Fruit fly (Drosophila melanogaster): Measurements from ENCODE around the gene CG32264.
A peak's percentile ranks its signal among the peaks of the same experiment; 100 is the strongest.

CG32264 gene

dm6 chr3L:3667594-3667993, 138.7 kb downstream of the CG32264 start:
- TF ChIP-seq CG8478 (optimal IDR thresholded peaks at IDR 0.05) = no peak
- no peak for TF ChIP-seq croc (GFP tag; conservative IDR thresholded peaks at IDR 0.05)
- TF ChIP-seq hth (optimal IDR thresholded peaks at IDR 0.05) = no peak
- no peak for TF ChIP-seq Dfd (GFP tag; optimal IDR thresholded peaks at IDR 0.05)
- TF ChIP-seq gem (tag; optimal IDR thresholded peaks at IDR 0.05) = peak; percentile 19
- TF ChIP-seq Ets65A (GFP tag) = peak; percentile 49
- TF ChIP-seq CG7928 (GFP tag; optimal IDR thresholded peaks at IDR 0.05) = no peak
- TF ChIP-seq lbe (GFP tag; optimal IDR thresholded peaks at IDR 0.05) = no peak
- peak; percentile 20 for TF ChIP-seq CG1603 (tag; optimal IDR thresholded peaks at IDR 0.05)
- TF ChIP-seq Drgx (GFP tag; IDR thresholded peaks at IDR 0.05) = 0 out of 2 replicates have a peak, but pooled peaks have one; percentile 25
- TF ChIP-seq CG12236 (GFP tag; optimal IDR thresholded peaks at IDR 0.05) = no peak
- no peak for TF ChIP-seq sug (tag; optimal IDR thresholded peaks at IDR 0.05)
- no peak for TF ChIP-seq CG12219 (GFP tag; optimal IDR thresholded peaks at IDR 0.05)
- TF ChIP-seq CG8944 (GFP tag; optimal IDR thresholded peaks at IDR 0.05) = no peak
- TF ChIP-seq bbx (GFP tag; IDR thresholded peaks at IDR 0.05; ENCODE audit: partially characterized antibody) = no peak
- TF ChIP-seq Adf1 (GFP tag; IDR thresholded peaks at IDR 0.05) = no peak
- no peak for TF ChIP-seq da (GFP tag; optimal IDR thresholded peaks at IDR 0.05)
- no peak for TF ChIP-seq pho (GFP tag; optimal IDR thresholded peaks at IDR 0.05)
- TF ChIP-seq dmrt11E (tag; optimal IDR thresholded peaks at IDR 0.05) = peak; percentile 21
- no peak for TF ChIP-seq Gug (GFP tag; IDR thresholded peaks at IDR 0.05)
- TF ChIP-seq Xbp1 (GFP tag; optimal IDR thresholded peaks at IDR 0.05) = no peak
- TF ChIP-seq Blimp-1 (GFP tag; optimal IDR thresholded peaks at IDR 0.05) = no peak
- no peak for TF ChIP-seq CG10274 (GFP tag; optimal IDR thresholded peaks at IDR 0.05)
- TF ChIP-seq CG4404 (GFP tag; IDR thresholded peaks at IDR 0.05) = no peak
- no peak for TF ChIP-seq CG7839 (tag; optimal IDR thresholded peaks at IDR 0.05)

- no peak for TF ChIP-seq CG2889 (GFP tag; IDR thresholded peaks at IDR 0.05)
- no peak for TF ChIP-seq CG33213 (GFP tag; optimal IDR thresholded peaks at IDR 0.05)
- TF ChIP-seq Gsc (GFP tag; IDR thresholded peaks at IDR 0.05) = no peak
- no peak for TF ChIP-seq gt (GFP tag; IDR thresholded peaks at IDR 0.05)
- TF ChIP-seq Doc3 (GFP tag; IDR thresholded peaks at IDR 0.05; ENCODE audit: partially characterized antibody) = no peak
- TF ChIP-seq CG31388 (GFP tag; optimal IDR thresholded peaks at IDR 0.05) = no peak
- peak; percentile 23 for TF ChIP-seq CG13123 (GFP tag; optimal IDR thresholded peaks at IDR 0.05)
- no peak for TF ChIP-seq CG1647 (GFP tag; optimal IDR thresholded peaks at IDR 0.05)
- peak; percentile 50 for TF ChIP-seq al (GFP tag; IDR thresholded peaks at IDR 0.05)
- TF ChIP-seq peb (GFP tag; IDR thresholded peaks at IDR 0.05) = 0 out of 2 replicates have a peak, but pooled peaks have one; percentile 40
- TF ChIP-seq CG4328 (GFP tag; optimal IDR thresholded peaks at IDR 0.05) = no peak
- peak; percentile 43 for TF ChIP-seq CG18262 (tag; optimal IDR thresholded peaks at IDR 0.05)
- TF ChIP-seq H2.0 (GFP tag; IDR thresholded peaks at IDR 0.05) = peak; percentile 6; the same call in 1 of the 2 replicates
- TF ChIP-seq CG12769 (tag; optimal IDR thresholded peaks at IDR 0.05) = peak; percentile 53
- TF ChIP-seq CG17829 (tag; optimal IDR thresholded peaks at IDR 0.05) = peak; percentile 36
- TF ChIP-seq otp (GFP tag; IDR thresholded peaks at IDR 0.05) = 0 out of 3 replicates have a peak, but pooled peaks have one; percentile 21
- TF ChIP-seq Ets97D (GFP tag; optimal IDR thresholded peaks at IDR 0.05) = no peak
- peak; percentile 20; the same call in 1 of the 2 replicates for TF ChIP-seq onecut (GFP tag; IDR thresholded peaks at IDR 0.05)
- TF ChIP-seq emc (GFP tag; optimal IDR thresholded peaks at IDR 0.05) = no peak
- no peak for TF ChIP-seq CG6254 (GFP tag; optimal IDR thresholded peaks at IDR 0.05)
- TF ChIP-seq E2f2 (GFP tag; IDR thresholded peaks at IDR 0.05) = no peak
- TF ChIP-seq CG10462 (GFP tag; optimal IDR thresholded peaks at IDR 0.05) = peak; percentile 12
- TF ChIP-seq danr (GFP tag; IDR thresholded peaks at IDR 0.05) = no peak
- TF ChIP-seq CG9215 (GFP tag; IDR thresholded peaks at IDR 0.05) = no peak
- TF ChIP-seq odd (GFP tag; optimal IDR thresholded peaks at IDR 0.05) = no peak
- TF ChIP-seq Neu2 (GFP tag; optimal IDR thresholded peaks at IDR 0.05; ENCODE audit: borderline replicate concordance) = no peak
Measured at dm6 chr3L:3665288-3666210, 140.7 kb downstream of the CG32264 start.
